Fruit fly (Drosophila melanogaster) whole organism, adult: ENCODE measurements around the gene VhaSFD.
A peak's percentile ranks its signal among the peaks of the same experiment; 100 is the strongest.

Experiments
- CG5204 ChIP-seq: fragments of 200-800 bp; sonication (Bioruptor generic); optimal IDR thresholded peaks from 2 replicates; lab custom pipeline; 2016; ENCODE audit warnings: missing biosample characterization, missing genetic modification characterization
- CG7045 ChIP-seq: fragments of 200-800 bp; sonication (Bioruptor generic); optimal IDR thresholded peaks from 2 replicates; lab custom pipeline; 2017; ENCODE audit warnings: missing biosample characterization, mild to moderate bottlenecking, missing genetic modification characterization
- Crg-1 ChIP-seq: fragments of 200-800 bp; sonication (Bioruptor generic); optimal IDR thresholded peaks from 2 replicates; lab custom pipeline; 2016; ENCODE audit warnings: missing biosample characterization, missing genetic modification characterization
- cic ChIP-seq: fragments of 200-800 bp; sonication (Bioruptor generic); optimal IDR thresholded peaks from 2 replicates; lab custom pipeline; 2017; ENCODE audit warnings: missing biosample characterization, mild to moderate bottlenecking, missing genetic modification characterization, moderate library complexity
- ovo ChIP-seq: fragments of 200-800 bp; sonication (Bioruptor generic); optimal IDR thresholded peaks from 2 replicates; lab custom pipeline; 2016; ENCODE audit warnings: missing biosample characterization, missing genetic modification characterization

DNA sequence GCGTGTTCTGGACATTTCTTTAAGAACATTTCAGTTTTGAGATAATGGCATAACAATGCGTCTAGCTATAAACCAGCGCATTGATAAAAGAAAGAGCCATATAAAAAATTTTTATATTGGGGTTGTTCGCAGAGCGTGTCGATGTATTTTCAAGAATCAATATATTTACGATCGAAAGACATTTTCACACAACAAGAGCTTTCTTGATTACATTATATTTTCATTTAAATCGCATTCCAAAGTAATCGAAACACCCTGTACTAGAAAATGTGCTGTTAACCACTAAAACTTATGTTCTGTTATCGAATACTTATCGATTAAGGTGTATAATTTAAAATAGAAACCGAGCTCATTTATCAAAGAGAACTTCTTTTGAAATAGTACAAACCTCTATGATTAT lies 23.9 kb downstream of the VhaSFD start:
- TF ChIP-seq CG5204 (GFP tag; lab: Kevin White, UChicago) (peak; percentile 74), CG7045 (GFP tag; lab: Kevin White, UChicago) (peak; percentile 62), ovo (no peak), cic (GFP tag; lab: Kevin White, UChicago) (no peak), Crg-1 (GFP tag; lab: Kevin White, UChicago) (peak; percentile 58)
